Fruit fly (Drosophila melanogaster) whole organism, pupa: ENCODE data around the gene Cp38.

Experiments used
- CG17806 ChIP-seq: fragments of 200-800 bp; sonication (Bioruptor generic); optimal IDR thresholded peaks from 2 replicates; lab custom pipeline; 2018; ENCODE audit warnings: missing biosample characterization, mild to moderate bottlenecking, missing genetic modification characterization, moderate library complexity
- CG32121 ChIP-seq: fragments of 200-800 bp; sonication (Bioruptor generic); IDR thresholded peaks from 2 replicates; pipeline ENCODE4 v1.3.6; 2022; ENCODE audit warnings: missing biosample characterization, missing genetic modification characterization
- CG4496 ChIP-seq: fragments of 200-800 bp; sonication (Bioruptor generic); IDR thresholded peaks from 3 replicates; pipeline ENCODE4 v1.3.6; 2022; ENCODE audit warnings: missing biosample characterization, missing genetic modification characterization
- CG8159 ChIP-seq: fragments of 200-800 bp; sonication (Bioruptor generic); optimal IDR thresholded peaks from 3 replicates; lab custom pipeline; 2018; ENCODE audit warnings: missing biosample characterization, mild to moderate bottlenecking, missing genetic modification characterization, moderate library complexity
- CG9948 ChIP-seq: fragments of 200-800 bp; sonication (Bioruptor generic); optimal IDR thresholded peaks from 2 replicates; lab custom pipeline; 2018; ENCODE audit warnings: missing biosample characterization, mild to moderate bottlenecking, missing genetic modification characterization, moderate library complexity
- Ets98B ChIP-seq: fragments of 200-800 bp; sonication (Bioruptor generic); IDR thresholded peaks from 2 replicates; pipeline ENCODE4 v1.3.6; 2022; ENCODE audit warnings: missing biosample characterization, missing genetic modification characterization
- Snoo ChIP-seq: fragments of 200-800 bp; sonication (Bioruptor generic); optimal IDR thresholded peaks from 3 replicates; lab custom pipeline; 2017; ENCODE audit warnings: missing biosample characterization, mild to moderate bottlenecking, missing genetic modification characterization, inconsistent platforms
- gl ChIP-seq: fragments of 200-800 bp; sonication (Bioruptor generic); optimal IDR thresholded peaks from 2 replicates; lab custom pipeline; 2018; ENCODE audit warnings: missing biosample characterization, mild to moderate bottlenecking, missing genetic modification characterization
- rn ChIP-seq: fragments of 200-800 bp; sonication (Bioruptor generic); IDR thresholded peaks from 2 replicates; pipeline ENCODE4 v1.3.6; 2022; ENCODE audit warnings: missing biosample characterization, missing genetic modification characterization

DNA sequence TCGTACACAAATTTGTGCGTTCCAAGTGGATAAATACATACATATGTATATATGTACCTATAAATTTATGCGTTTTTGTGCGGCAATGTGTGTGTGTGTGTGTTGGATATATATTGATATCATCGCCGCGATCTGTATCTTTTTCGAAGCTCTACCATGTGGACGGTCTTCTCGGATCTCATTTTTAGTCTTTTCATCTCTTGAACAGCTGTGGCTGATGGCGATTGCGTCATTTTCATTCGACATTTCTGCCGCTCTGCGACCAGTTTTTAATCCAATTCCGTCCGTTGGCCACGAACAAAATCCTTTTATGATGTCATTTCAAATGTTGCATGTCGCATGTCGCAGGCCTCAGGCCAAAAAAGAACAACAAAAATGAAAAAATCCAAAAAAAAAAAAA is 38.9 kb downstream of the Cp38 start:
- TF ChIP-seq CG32121 (GFP tag; lab: Robert Waterston, UW) (no peak), CG9948 (tag; lab: Kevin White, UChicago) (no peak), Snoo (tag; lab: Kevin White, UChicago) (no peak), Ets98B (GFP tag; lab: Robert Waterston, UW) (no peak), rn (GFP tag; lab: Robert Waterston, UW) (no peak), CG8159 (tag; lab: Kevin White, UChicago) (no peak), CG4496 (GFP tag; lab: Robert Waterston, UW) (no peak), gl (tag; lab: Kevin White, UChicago) (no peak), CG17806 (tag; lab: Kevin White, UChicago) (no peak)
